Fruit fly (Drosophila melanogaster): ENCODE measurements around the gene Cdk8.

Gene Cdk8

DNA sequence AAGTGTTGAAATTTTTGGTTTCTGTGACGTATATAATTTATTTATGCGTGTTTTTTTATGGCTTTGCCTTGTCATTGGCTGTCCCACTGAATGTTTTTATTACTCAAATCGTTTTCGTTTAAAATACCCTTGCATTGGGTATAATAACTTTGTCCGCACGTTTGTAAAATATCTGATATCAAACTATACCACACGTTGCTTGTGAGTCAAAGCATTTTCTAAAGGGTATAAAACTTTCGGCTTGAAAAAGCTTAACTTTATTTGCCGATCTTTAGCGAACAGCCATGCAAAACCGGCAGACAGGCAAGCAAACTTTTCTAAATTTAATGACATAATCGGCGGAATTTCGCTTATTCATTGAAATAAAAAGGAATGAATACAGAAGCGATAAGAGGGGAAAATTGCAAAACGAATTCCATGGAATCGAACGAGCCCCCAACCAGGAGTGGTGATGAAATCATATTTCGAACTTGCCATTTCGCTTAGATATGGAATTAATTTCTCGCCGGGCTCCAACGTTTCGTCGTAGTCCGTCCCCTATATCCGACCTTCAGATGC, 9.0 kb upstream of the Cdk8 start (continued):
- TF ChIP-seq tx (GFP tag; optimal IDR thresholded peaks at IDR 0.05): peak; percentile 8
- peak; percentile 62 for TF ChIP-seq CG17359 (tag; optimal IDR thresholded peaks at IDR 0.05)
- TF ChIP-seq zf30C (GFP tag; optimal IDR thresholded peaks at IDR 0.05): no peak
- TF ChIP-seq sna (GFP tag; IDR thresholded peaks at IDR 0.05; ENCODE audit: partially characterized antibody): no peak
- TF ChIP-seq CG10565 (GFP tag; optimal IDR thresholded peaks at IDR 0.05): no peak
- TF ChIP-seq maf-S (GFP tag; optimal IDR thresholded peaks at IDR 0.05): no peak
- no peak for TF ChIP-seq psq (GFP tag; optimal IDR thresholded peaks at IDR 0.05)
- no peak for TF ChIP-seq CG16815 (GFP tag; optimal IDR thresholded peaks at IDR 0.05)
- peak; percentile 48 for TF ChIP-seq ttk (GFP tag; IDR thresholded peaks at IDR 0.05)
- peak; percentile 37 for TF ChIP-seq Chrac-16 (GFP tag; optimal IDR thresholded peaks at IDR 0.05)
- TF ChIP-seq ro (GFP tag; IDR thresholded peaks at IDR 0.05): no peak
- TF ChIP-seq shn (GFP tag; optimal IDR thresholded peaks at IDR 0.05): peak; percentile 23
- peak; percentile 30 for TF ChIP-seq CG4424 (GFP tag; optimal IDR thresholded peaks at IDR 0.05)
- no peak for TF ChIP-seq ash1 (GFP tag; optimal IDR thresholded peaks at IDR 0.05)
- no peak for TF ChIP-seq lola (GFP tag; optimal IDR thresholded peaks at IDR 0.05)
- TF ChIP-seq CG7987 (GFP tag; optimal IDR thresholded peaks at IDR 0.05): peak; percentile 19
- TF ChIP-seq jing (GFP tag; optimal IDR thresholded peaks at IDR 0.05): no peak
- TF ChIP-seq Drgx (GFP tag; IDR thresholded peaks at IDR 0.05): no peak
- no peak for TF ChIP-seq CG34376 (GFP tag; optimal IDR thresholded peaks at IDR 0.05)
- peak; percentile 42; the same call in 2 of the 3 replicates for TF ChIP-seq ase (GFP tag; IDR thresholded peaks at IDR 0.05)
- TF ChIP-seq CG9609 (GFP tag; optimal IDR thresholded peaks at IDR 0.05): peak; percentile 48
- TF ChIP-seq Ravus (GFP tag; IDR thresholded peaks at IDR 0.05): peak; percentile 18
- TF ChIP-seq nmo (GFP tag; optimal IDR thresholded peaks at IDR 0.05): peak; percentile 23
- TF ChIP-seq vvl (GFP tag; IDR thresholded peaks at IDR 0.05): peak; percentile 66
- TF ChIP-seq CG10209 (GFP tag; optimal IDR thresholded peaks at IDR 0.05): peak; percentile 46
- no peak for TF ChIP-seq Dll (GFP tag; IDR thresholded peaks at IDR 0.05; ENCODE audit: partially characterized antibody)
- TF ChIP-seq CG15269 (tag; optimal IDR thresholded peaks at IDR 0.05): peak; percentile 74
- peak; percentile 24 for TF ChIP-seq CG16863 (GFP tag; optimal IDR thresholded peaks at IDR 0.05)
- TF ChIP-seq sim (GFP tag; IDR thresholded peaks at IDR 0.05): no peak
- TF ChIP-seq peb (GFP tag; IDR thresholded peaks at IDR 0.05): no peak
- TF ChIP-seq CG6654 (GFP tag; optimal IDR thresholded peaks at IDR 0.05): no peak
- peak; percentile 59; the same call in 1 of the 2 replicates for TF ChIP-seq lmd (GFP tag; IDR thresholded peaks at IDR 0.05)
- no peak for TF ChIP-seq ham (GFP tag; IDR thresholded peaks at IDR 0.05)
- 0 out of 2 replicates have a peak, but pooled peaks have one; percentile 8 for TF ChIP-seq gt (GFP tag; IDR thresholded peaks at IDR 0.05)
- no peak for TF ChIP-seq CG8765 (GFP tag; IDR thresholded peaks at IDR 0.05)
- no peak for TF ChIP-seq Dad (GFP tag; optimal IDR thresholded peaks at IDR 0.05)
- peak; percentile 57 for TF ChIP-seq CoRest (tag; optimal IDR thresholded peaks at IDR 0.05)
- no peak for TF ChIP-seq CG14667 (GFP tag; IDR thresholded peaks at IDR 0.05)
- peak; percentile 39 for TF ChIP-seq Nf-YC (tag; optimal IDR thresholded peaks at IDR 0.05)
- no peak for TF ChIP-seq CG12299 (tag; optimal IDR thresholded peaks at IDR 0.05)
- no peak for TF ChIP-seq so (GFP tag; IDR thresholded peaks at IDR 0.05)
- TF ChIP-seq dmrt99B (tag; optimal IDR thresholded peaks at IDR 0.05): peak; percentile 61
- no peak for TF ChIP-seq Gsc (GFP tag; IDR thresholded peaks at IDR 0.05)
- TF ChIP-seq Xrp1 (GFP tag; IDR thresholded peaks at IDR 0.05): peak; percentile 41; the same call in 1 of the 2 replicates
- TF ChIP-seq CG11093 (GFP tag; IDR thresholded peaks at IDR 0.05): 0 out of 3 replicates have a peak, but pooled peaks have one; percentile 7
- no peak for TF ChIP-seq Optix (GFP tag; IDR thresholded peaks at IDR 0.05)
- no peak for TF ChIP-seq Dref (GFP tag; IDR thresholded peaks at IDR 0.05)
- no peak for TF ChIP-seq insv (GFP tag; optimal IDR thresholded peaks at IDR 0.05)
- TF ChIP-seq CG17612 (GFP tag; IDR thresholded peaks at IDR 0.05): no peak
- TF ChIP-seq CG1529 (GFP tag; optimal IDR thresholded peaks at IDR 0.05): no peak
- peak; percentile 56 for TF ChIP-seq CG17385 (GFP tag; optimal IDR thresholded peaks at IDR 0.05)

Data from whole organism, embryonic.